Fruit fly (Drosophila melanogaster) whole organism, adult: Measurements from ENCODE around the gene Usp32.

Experiments
- CG11617 ChIP-seq: fragments of 200-800 bp; sonication (Bioruptor generic); optimal IDR thresholded peaks from 2 replicates; lab custom pipeline; 2017; ENCODE audit warnings: mild to moderate bottlenecking, missing biosample characterization, missing genetic modification reagents, missing genetic modification characterization
- Clk ChIP-seq: fragments of 200-800 bp; sonication (Bioruptor generic); optimal IDR thresholded peaks from 2 replicates; lab custom pipeline; 2017; ENCODE audit warnings: missing biosample characterization, missing genetic modification characterization
- Mnt ChIP-seq: fragments of 200-800 bp; sonication (Bioruptor generic); optimal IDR thresholded peaks from 2 replicates; lab custom pipeline; 2016; ENCODE audit warnings: missing biosample characterization, mild to moderate bottlenecking, missing genetic modification characterization
- cic ChIP-seq: fragments of 200-800 bp; sonication (Bioruptor generic); optimal IDR thresholded peaks from 2 replicates; lab custom pipeline; 2017; ENCODE audit warnings: missing biosample characterization, mild to moderate bottlenecking, missing genetic modification characterization, moderate library complexity
- kay ChIP-seq: fragments of 200-800 bp; sonication (Bioruptor generic); peaks from one replicate; lab custom pipeline; 2016; ENCODE audit warnings: missing biosample characterization, missing genetic modification characterization, borderline replicate concordance

DNA sequence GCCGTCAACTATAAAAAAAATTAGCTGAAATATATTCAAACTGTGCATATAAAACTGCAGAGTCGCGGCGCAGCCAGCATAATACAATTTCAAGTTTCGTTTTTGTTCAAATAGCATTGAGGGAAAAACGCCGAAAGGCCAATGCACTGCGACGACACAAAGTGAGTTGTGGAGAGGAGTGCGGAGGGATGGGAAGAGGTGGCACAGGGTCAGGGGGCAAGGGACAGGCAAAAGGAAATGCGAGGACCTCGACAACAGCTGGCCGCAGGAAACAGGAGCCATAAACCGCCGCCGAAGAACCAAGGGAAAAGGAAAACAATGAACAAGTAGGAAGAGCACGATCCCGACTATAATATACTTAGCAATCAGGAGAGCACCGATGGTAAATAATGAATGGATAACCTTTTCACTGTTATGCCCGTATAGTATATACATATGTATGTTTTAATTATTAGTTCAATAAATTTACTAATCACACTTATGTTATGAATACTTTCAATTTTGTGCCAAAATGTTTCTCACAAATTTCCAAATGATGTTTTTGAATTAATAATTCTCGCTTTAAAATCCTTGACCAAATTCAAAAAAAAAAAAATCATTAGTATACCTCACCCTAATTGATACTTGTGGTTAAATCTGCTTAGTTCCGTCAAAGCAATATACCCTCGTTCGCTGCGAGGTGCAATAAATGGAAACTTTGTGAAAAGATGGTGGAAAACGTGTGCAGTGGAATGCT is 27.8 kb downstream of the Usp32 start:
- TF ChIP-seq Clk (GFP tag; lab: Kevin White, UChicago) (no peak), cic (GFP tag; lab: Kevin White, UChicago) (no peak), Mnt (GFP tag; lab: Kevin White, UChicago) (no peak), CG11617 (GFP tag; lab: Kevin White, UChicago) (no peak), kay (GFP tag; lab: Kevin White, UChicago) (no peak)
